Fruit fly (Drosophila melanogaster) whole organism, embryonic: ENCODE measurements around the gene Ire1.

Experiments
- Ada2b ChIP-seq: fragments of 200-800 bp; sonication (Bioruptor generic); IDR thresholded peaks from 2 replicates; pipeline ENCODE4 v1.3.6; 2022; ENCODE audit warnings: missing biosample characterization, missing genetic modification characterization
- BtbVII ChIP-seq: fragments of 200-800 bp; sonication (Bioruptor generic); optimal IDR thresholded peaks from 3 replicates; lab custom pipeline; 2017; ENCODE audit warnings: missing biosample characterization, mild to moderate bottlenecking, missing genetic modification characterization
- CG10321 ChIP-seq: fragments of 200-800 bp; sonication (Bioruptor generic); IDR thresholded peaks from 2 replicates; pipeline ENCODE4 v1.3.6; 2022; ENCODE audit warnings: missing biosample characterization, missing genetic modification characterization
- CG10462 ChIP-seq: fragments of 200-800 bp; sonication (Bioruptor generic); optimal IDR thresholded peaks from 2 replicates; lab custom pipeline; 2016; ENCODE audit warnings: missing biosample characterization, missing genetic modification characterization
- CG11723 ChIP-seq: fragments of 200-800 bp; sonication (Bioruptor generic); optimal IDR thresholded peaks from 2 replicates; lab custom pipeline; 2017; ENCODE audit warnings: missing biosample characterization, mild to moderate bottlenecking, missing genetic modification characterization
- CG1233 ChIP-seq: fragments of 200-800 bp; sonication (Bioruptor generic); optimal IDR thresholded peaks from 4 replicates; lab custom pipeline; 2018; ENCODE audit warnings: missing biosample characterization, mild to moderate bottlenecking, missing genetic modification characterization
- CG13624 ChIP-seq: fragments of 200-800 bp; sonication (Bioruptor generic); optimal IDR thresholded peaks from 2 replicates; lab custom pipeline; 2016; ENCODE audit warnings: missing biosample characterization, missing genetic modification characterization
- CG14050 ChIP-seq: fragments of 200-800 bp; sonication (Bioruptor generic); IDR thresholded peaks from 3 replicates; pipeline ENCODE4 v1.3.6; 2022; ENCODE audit warnings: missing biosample characterization, missing genetic modification characterization
- CG14441 ChIP-seq: fragments of 200-800 bp; sonication (Bioruptor generic); IDR thresholded peaks from 2 replicates; pipeline ENCODE4 v1.3.6; 2022; ENCODE audit warnings: missing biosample characterization, missing genetic modification characterization
- CG14965 ChIP-seq: fragments of 200-800 bp; sonication (Bioruptor generic); optimal IDR thresholded peaks from 2 replicates; lab custom pipeline; 2016; ENCODE audit warnings: missing biosample characterization, missing genetic modification characterization, borderline replicate concordance
- CG16815 ChIP-seq: fragments of 200-800 bp; sonication (Bioruptor generic); optimal IDR thresholded peaks from 3 replicates; lab custom pipeline; 2017; ENCODE audit warnings: missing biosample characterization, mild to moderate bottlenecking, missing genetic modification characterization
- CG2129 ChIP-seq: fragments of 200-800 bp; sonication (Bioruptor generic); IDR thresholded peaks from 2 replicates; pipeline ENCODE4 v1.3.6; 2022; ENCODE audit warnings: missing biosample characterization, missing genetic modification characterization; ENCODE audit not compliant: partially characterized antibody
- CG30431 ChIP-seq: fragments of 200-800 bp; sonication (Bioruptor generic); optimal IDR thresholded peaks from 2 replicates; lab custom pipeline; 2017; ENCODE audit warnings: missing biosample characterization, missing genetic modification characterization
- CG6272 ChIP-seq: fragments of 200-800 bp; sonication (Bioruptor generic); IDR thresholded peaks from 2 replicates; pipeline ENCODE4 v1.3.6; 2022; ENCODE audit warnings: missing biosample characterization, missing genetic modification characterization
- CG7372 ChIP-seq: fragments of 200-800 bp; sonication (Bioruptor generic); IDR thresholded peaks from 2 replicates; pipeline ENCODE4 v1.3.6; 2022; ENCODE audit warnings: missing biosample characterization, missing genetic modification characterization
- CG7745 ChIP-seq: fragments of 200-800 bp; sonication (Bioruptor generic); optimal IDR thresholded peaks from 2 replicates; lab custom pipeline; 2018; ENCODE audit warnings: missing biosample characterization, mild to moderate bottlenecking, missing genetic modification characterization, moderate library complexity
- CG7963 ChIP-seq: fragments of 200-800 bp; sonication (Bioruptor generic); IDR thresholded peaks from 3 replicates; pipeline ENCODE4 v1.3.6; 2022; ENCODE audit warnings: missing biosample characterization, missing genetic modification characterization; ENCODE audit not compliant: partially characterized antibody
- CG9797 ChIP-seq: fragments of 200-800 bp; sonication (Bioruptor generic); optimal IDR thresholded peaks from 3 replicates; lab custom pipeline; 2018; ENCODE audit warnings: missing biosample characterization, mild to moderate bottlenecking, missing genetic modification characterization
- CG9817 ChIP-seq: fragments of 200-800 bp; sonication (Bioruptor generic); optimal IDR thresholded peaks from 2 replicates; lab custom pipeline; 2018; ENCODE audit warnings: missing biosample characterization, mild to moderate bottlenecking, missing genetic modification characterization, moderate library complexity
- Dbx ChIP-seq: fragments of 200-800 bp; sonication (Bioruptor generic); IDR thresholded peaks from 3 replicates; pipeline ENCODE4 v1.3.6; 2022; ENCODE audit warnings: missing biosample characterization, missing genetic modification characterization
- Dfd ChIP-seq, 2 experiments: fragments of >200 bp; optimal IDR thresholded peaks; 2 replicates each; lab custom pipeline; 2017; ENCODE audit warnings: missing biosample characterization in 2 of 2, missing genetic modification characterization in 2 of 2
- Hey ChIP-seq: fragments of 200-800 bp; sonication (Bioruptor generic); optimal IDR thresholded peaks from 3 replicates; lab custom pipeline; 2018; ENCODE audit warnings: missing biosample characterization, mild to moderate bottlenecking, missing genetic modification characterization
- HmgD ChIP-seq: fragments of 200-800 bp; sonication (Bioruptor generic); optimal IDR thresholded peaks from 3 replicates; lab custom pipeline; 2016; ENCODE audit warnings: missing biosample characterization, missing genetic modification characterization
- MESR4 ChIP-seq: fragments of 200-800 bp; sonication (Bioruptor generic); optimal IDR thresholded peaks from 2 replicates; lab custom pipeline; 2018; ENCODE audit warnings: missing biosample characterization, mild to moderate bottlenecking, missing genetic modification characterization, moderate library complexity
- NK7.1 ChIP-seq: fragments of 200-800 bp; sonication (Bioruptor generic); optimal IDR thresholded peaks from 3 replicates; lab custom pipeline; 2016; ENCODE audit warnings: missing biosample characterization, missing genetic modification characterization
- Ravus ChIP-seq: fragments of 200-800 bp; sonication (Bioruptor generic); IDR thresholded peaks from 2 replicates; pipeline ENCODE4 v1.3.6; 2022; ENCODE audit warnings: missing biosample characterization, missing genetic modification characterization
- Spps ChIP-seq: fragments of 200-800 bp; sonication (Bioruptor generic); optimal IDR thresholded peaks from 2 replicates; lab custom pipeline; 2018; ENCODE audit warnings: missing biosample characterization, mild to moderate bottlenecking, missing genetic modification characterization
- ab ChIP-seq: fragments of 200-800 bp; sonication (Bioruptor generic); optimal IDR thresholded peaks from 2 replicates; lab custom pipeline; 2016; ENCODE audit warnings: missing biosample characterization, missing genetic modification characterization
- al ChIP-seq: fragments of 200-800 bp; sonication (Bioruptor generic); IDR thresholded peaks from 2 replicates; pipeline ENCODE4 v1.3.6; 2022; ENCODE audit warnings: missing biosample characterization, missing genetic modification characterization
- ato ChIP-seq: fragments of 200-800 bp; sonication (Bioruptor generic); IDR thresholded peaks from 2 replicates; pipeline ENCODE4 v1.3.6; 2022; ENCODE audit warnings: missing biosample characterization, missing genetic modification characterization; ENCODE audit not compliant: partially characterized antibody
- dm ChIP-seq: fragments of 200-800 bp; sonication (Bioruptor generic); optimal IDR thresholded peaks from 3 replicates; lab custom pipeline; 2016; ENCODE audit warnings: missing biosample characterization, missing genetic modification characterization
- ems ChIP-seq: fragments of 200-800 bp; sonication (Bioruptor generic); optimal IDR thresholded peaks from 3 replicates; lab custom pipeline; 2016; ENCODE audit warnings: missing biosample characterization, missing genetic modification characterization
- ewg ChIP-seq: fragments of 200-800 bp; sonication (Bioruptor generic); optimal IDR thresholded peaks from 3 replicates; lab custom pipeline; 2017; ENCODE audit warnings: mild to moderate bottlenecking, missing biosample characterization, missing genetic modification reagents, missing genetic modification characterization
- fru ChIP-seq: fragments of >200 bp; optimal IDR thresholded peaks from 2 replicates; lab custom pipeline; 2017
- gfzf ChIP-seq: fragments of 200-800 bp; sonication (Bioruptor generic); optimal IDR thresholded peaks from 2 replicates; lab custom pipeline; 2016; ENCODE audit warnings: missing biosample characterization, mild to moderate bottlenecking, missing genetic modification characterization, moderate library complexity
- gsb ChIP-seq: fragments of 200-800 bp; sonication (Bioruptor generic); IDR thresholded peaks from 2 replicates; pipeline ENCODE4 v1.3.6; 2022; ENCODE audit warnings: missing biosample characterization, missing genetic modification characterization
- inv ChIP-seq: fragments of 200-800 bp; sonication (Bioruptor generic); IDR thresholded peaks from 2 replicates; pipeline ENCODE4 v1.3.6; 2022; ENCODE audit warnings: missing biosample characterization, missing genetic modification characterization; ENCODE audit not compliant: partially characterized antibody
- jigr1 ChIP-seq: fragments of 200-800 bp; sonication (Bioruptor generic); IDR thresholded peaks from 3 replicates; pipeline ENCODE4 v1.3.6; 2022; ENCODE audit warnings: missing biosample characterization, missing genetic modification characterization
- jumu ChIP-seq: fragments of 200-800 bp; sonication (Bioruptor generic); optimal IDR thresholded peaks from 3 replicates; lab custom pipeline; 2016; ENCODE audit warnings: missing biosample characterization, missing genetic modification characterization
- nerfin-2 ChIP-seq: fragments of 200-800 bp; sonication (Bioruptor generic); IDR thresholded peaks from 2 replicates; pipeline ENCODE4 v1.3.6; 2022; ENCODE audit warnings: missing biosample characterization, missing genetic modification characterization; ENCODE audit not compliant: partially characterized antibody
- nmo ChIP-seq: fragments of 200-800 bp; sonication (Bioruptor generic); optimal IDR thresholded peaks from 2 replicates; lab custom pipeline; 2018; ENCODE audit warnings: missing biosample characterization, mild to moderate bottlenecking, missing genetic modification characterization, moderate library complexity
- otp ChIP-seq: fragments of 200-800 bp; sonication (Bioruptor generic); IDR thresholded peaks from 3 replicates; pipeline ENCODE4, ENCODE4 v1.3.6; 2022; ENCODE audit warnings: missing biosample characterization, missing genetic modification characterization
- pnt ChIP-seq: fragments of 200-800 bp; sonication (Bioruptor generic); optimal IDR thresholded peaks from 3 replicates; lab custom pipeline; 2016; ENCODE audit warnings: missing biosample characterization, missing genetic modification characterization
- run ChIP-seq: fragments of 200-800 bp; sonication (Bioruptor generic); optimal IDR thresholded peaks from 3 replicates; lab custom pipeline; 2018; ENCODE audit warnings: missing biosample characterization, mild to moderate bottlenecking, missing genetic modification characterization
- schlank ChIP-seq: fragments of 200-800 bp; sonication (Bioruptor generic); optimal IDR thresholded peaks from 2 replicates; lab custom pipeline; 2018; ENCODE audit warnings: missing biosample characterization, mild to moderate bottlenecking, missing genetic modification characterization
- sens ChIP-seq: fragments of 200-800 bp; sonication (Bioruptor generic); peaks from one replicate; lab custom pipeline; 2016; ENCODE audit warnings: missing biosample characterization, missing genetic modification characterization
- seq ChIP-seq: fragments of 200-800 bp; sonication (Bioruptor generic); IDR thresholded peaks from 2 replicates; pipeline ENCODE4 v1.3.6; 2022; ENCODE audit warnings: missing biosample characterization, missing genetic modification characterization
- sug ChIP-seq: fragments of 200-800 bp; optimal IDR thresholded peaks from 2 replicates; lab custom pipeline; 2019; ENCODE audit warnings: missing biosample characterization, mild to moderate bottlenecking, missing genetic modification characterization, moderate library complexity
- usp ChIP-seq: fragments of >200 bp; optimal IDR thresholded peaks from 2 replicates; lab custom pipeline; 2017; ENCODE audit warnings: missing biosample characterization, missing genetic modification characterization
- vvl ChIP-seq: fragments of 200-800 bp; sonication (Bioruptor generic); IDR thresholded peaks from 2 replicates; pipeline ENCODE4 v1.3.6; 2022; ENCODE audit warnings: missing biosample characterization, missing genetic modification characterization
- zfh2 ChIP-seq: fragments of 200-800 bp; sonication (Bioruptor generic); optimal IDR thresholded peaks from 2 replicates; lab custom pipeline; 2016; ENCODE audit warnings: missing biosample characterization, missing genetic modification characterization

Gene Ire1

dm6 chr3R:19908863-19909343 lies 47.8 kb upstream of the Ire1 start (continued):
- TF ChIP-seq CG30431 (GFP tag; lab: Kevin White, UChicago) (peak; percentile 72), CG7372 (GFP tag; lab: Robert Waterston, UW) (peak; percentile 63), CG1233 (GFP tag; lab: Kevin White, UChicago) (peak; percentile 42), CG9817 (tag; lab: Kevin White, UChicago) (peak; percentile 65), HmgD (GFP tag; lab: Kevin White, UChicago) (peak; percentile 37), CG14965 (GFP tag; lab: Kevin White, UChicago) (no peak), CG14441 (GFP tag; lab: Robert Waterston, UW) (peak; percentile 90), pnt (GFP tag; lab: Kevin White, UChicago) (peak; percentile 69), ab (GFP tag; lab: Kevin White, UChicago) (peak; percentile 72), seq (GFP tag; lab: Robert Waterston, UW) (peak; percentile 93), Ravus (GFP tag; lab: Robert Waterston, UW) (peak; percentile 22; the same call in 1 of the 2 replicates), CG10321 (GFP tag; lab: Robert Waterston, UW) (peak; percentile 55; the same call in 1 of the 2 replicates), CG16815 (GFP tag; lab: Kevin White, UChicago) (peak; percentile 68), CG7745 (tag; lab: Kevin White, UChicago) (no peak), zfh2 (GFP tag; lab: Kevin White, UChicago) (peak; percentile 82), otp (GFP tag; lab: Robert Waterston, UW) (0 out of 3 replicates have a peak, but pooled peaks have one; percentile 72), run (tag; lab: Kevin White, UChicago) (peak; percentile 56), ewg (GFP tag; lab: Kevin White, UChicago) (peak; percentile 73), gfzf (no peak), Dfd (GFP tag; optimal IDR thresholded peaks at IDR 0.05; lab: Kevin White, UChicago) (no peak), nmo (GFP tag; lab: Kevin White, UChicago) (peak; percentile 60), ato (GFP tag; lab: Robert Waterston, UW) (no peak), Dbx (peak; percentile 84), CG7963 (no peak), CG9797 (GFP tag; lab: Kevin White, UChicago) (no peak), CG13624 (peak; percentile 37), Hey (peak; percentile 17), usp (GFP tag; lab: Kevin White, UChicago) (no peak), CG14050 (peak; percentile 84), CG2129 (GFP tag; lab: Robert Waterston, UW) (no peak), jumu (GFP tag; lab: Kevin White, UChicago) (peak; percentile 72), MESR4 (GFP tag; lab: Kevin White, UChicago) (no peak), Ada2b (peak; percentile 90), fru (lab: Kevin White, UChicago) (no peak), sug (peak; percentile 80), CG11723 (GFP tag; lab: Kevin White, UChicago) (peak; percentile 38), dm (GFP tag; lab: Kevin White, UChicago) (peak; percentile 70), inv (GFP tag; lab: Robert Waterston, UW) (no peak), vvl (GFP tag; lab: Robert Waterston, UW) (peak; percentile 94), gsb (GFP tag; lab: Robert Waterston, UW) (peak; percentile 85), NK7.1 (GFP tag; lab: Kevin White, UChicago) (peak; percentile 56), nerfin-2 (GFP tag; lab: Robert Waterston, UW) (no peak), schlank (tag; lab: Kevin White, UChicago) (peak; percentile 49), al (GFP tag; lab: Robert Waterston, UW) (peak; percentile 72), BtbVII (peak; percentile 70), CG6272 (GFP tag; lab: Robert Waterston, UW) (peak; percentile 58; the same call in 1 of the 2 replicates), jigr1 (GFP tag; lab: Robert Waterston, UW) (peak; percentile 44; the same call in 1 of the 3 replicates), sens (peak; percentile 96), Spps (tag; lab: Kevin White, UChicago) (peak; percentile 36), CG10462 (peak; percentile 68), ems (GFP tag; lab: Kevin White, UChicago) (peak; percentile 76)
